Worm (Caenorhabditis elegans) whole organism, mixed stage, embryonic: ENCODE measurements around the gene ttr-2.

ENCODE experiments used
- M03D4.4 ChIP-seq: sonication (generic microtip); optimal IDR thresholded peaks from 2 replicates; lab custom pipeline; 2017; ENCODE audit warnings: mild to moderate bottlenecking, missing genetic modification characterization, missing compliant biosample characterization
- blmp-1 ChIP-seq: fragments of 150-350 bp; optimal IDR thresholded peaks from 2 replicates; lab custom pipeline; 2014; ENCODE audit warnings: missing biosample characterization, missing genetic modification characterization
- ceh-39 ChIP-seq: fragments of 150-350 bp; optimal IDR thresholded peaks from 2 replicates; lab custom pipeline; 2014; ENCODE audit warnings: missing biosample characterization, missing genetic modification characterization
- ceh-43 ChIP-seq: fragments of 200-800 bp; sonication (Bioruptor generic); optimal IDR thresholded peaks from 2 replicates; lab custom pipeline; 2018; ENCODE audit warnings: mild to moderate bottlenecking, missing genetic modification characterization, moderate library complexity, missing compliant biosample characterization
- ces-1 ChIP-seq: fragments of 150-350 bp; optimal IDR thresholded peaks from 2 replicates; lab custom pipeline; 2014; ENCODE audit warnings: missing biosample characterization, missing genetic modification reagents, missing genetic modification characterization
- drap-1 ChIP-seq: fragments of 200-800 bp; sonication (Bioruptor generic); optimal IDR thresholded peaks from 3 replicates; lab custom pipeline; 2018; ENCODE audit warnings: mild to moderate bottlenecking, missing genetic modification characterization, missing compliant biosample characterization
- elt-1 ChIP-seq: sonication (generic microtip); optimal IDR thresholded peaks from 2 replicates; lab custom pipeline; 2017; ENCODE audit warnings: missing genetic modification characterization, mild to moderate bottlenecking, missing compliant biosample characterization, antibody characterized with exemption, moderate library complexity, borderline replicate concordance; ENCODE audit not compliant: insufficient read depth
- elt-3 ChIP-seq: fragments of 150-350 bp; optimal IDR thresholded peaks from 2 replicates; lab custom pipeline; 2014; ENCODE audit warnings: missing biosample characterization, missing genetic modification characterization
- ham-2 ChIP-seq: fragments of 200-800 bp; sonication (Bioruptor generic); optimal IDR thresholded peaks from 2 replicates; lab custom pipeline; 2018; ENCODE audit warnings: mild to moderate bottlenecking, missing genetic modification characterization, missing compliant biosample characterization
- lin-13 ChIP-seq: fragments of 150-350 bp; optimal IDR thresholded peaks from 2 replicates; lab custom pipeline; 2014; ENCODE audit warnings: missing biosample characterization, missing genetic modification characterization
- lin-32 ChIP-seq: fragments of 200-800 bp; sonication (Bioruptor generic); optimal IDR thresholded peaks from 2 replicates; lab custom pipeline; 2018; ENCODE audit warnings: mild to moderate bottlenecking, missing genetic modification characterization, missing compliant biosample characterization
- lsy-2 ChIP-seq: fragments of 150-350 bp; optimal IDR thresholded peaks from 2 replicates; lab custom pipeline; 2014; ENCODE audit warnings: missing biosample characterization, missing genetic modification characterization
- mep-1 ChIP-seq: fragments of 150-350 bp; optimal IDR thresholded peaks from 2 replicates; lab custom pipeline; 2017; ENCODE audit warnings: missing biosample characterization, missing genetic modification reagents, missing genetic modification characterization, inconsistent platforms
- mls-2 ChIP-seq: sonication (generic microtip); optimal IDR thresholded peaks from 2 replicates; lab custom pipeline; 2016; ENCODE audit warnings: mild to moderate bottlenecking, missing genetic modification characterization, moderate library complexity, missing compliant biosample characterization
- nhr-237 ChIP-seq: fragments of 150-350 bp; optimal IDR thresholded peaks from 2 replicates; lab custom pipeline; 2014; ENCODE audit warnings: missing biosample characterization, missing genetic modification characterization
- nhr-28 ChIP-seq: fragments of 150-350 bp; optimal IDR thresholded peaks from 2 replicates; lab custom pipeline; 2014; ENCODE audit warnings: missing biosample characterization, missing genetic modification characterization
- nhr-76 ChIP-seq: sonication (generic microtip); optimal IDR thresholded peaks from 2 replicates; lab custom pipeline; 2017; ENCODE audit warnings: missing biosample characterization, missing genetic modification characterization
- pha-4 ChIP-seq: fragments of 150-350 bp; optimal IDR thresholded peaks from 2 replicates; lab custom pipeline; 2018; ENCODE audit warnings: missing biosample characterization, missing genetic modification reagents, missing genetic modification characterization
- sem-2 ChIP-seq: fragments of 200-800 bp; sonication (Bioruptor generic); optimal IDR thresholded peaks from 2 replicates; lab custom pipeline; 2018; ENCODE audit warnings: mild to moderate bottlenecking, missing genetic modification characterization, missing compliant biosample characterization
- snpc-4 ChIP-seq: fragments of 150-350 bp; optimal IDR thresholded peaks from 2 replicates; lab custom pipeline; 2014; ENCODE audit warnings: missing biosample characterization, missing genetic modification characterization
- sptf-1 ChIP-seq: sonication (generic microtip); optimal IDR thresholded peaks from 2 replicates; lab custom pipeline; 2017; ENCODE audit warnings: mild to moderate bottlenecking, missing genetic modification characterization, moderate library complexity, missing compliant biosample characterization
- tbx-8 ChIP-seq: fragments of 200-800 bp; sonication (Bioruptor generic); optimal IDR thresholded peaks from 2 replicates; lab custom pipeline; 2018; ENCODE audit warnings: mild to moderate bottlenecking, missing genetic modification characterization, moderate library complexity, missing compliant biosample characterization
- unc-120 ChIP-seq: sonication (generic microtip); optimal IDR thresholded peaks from 2 replicates; lab custom pipeline; 2017; ENCODE audit warnings: missing genetic modification characterization, missing compliant biosample characterization; ENCODE audit not compliant: poor library complexity, severe bottlenecking
- unc-62 ChIP-seq: fragments of 150-350 bp; optimal IDR thresholded peaks from 2 replicates; lab custom pipeline; 2014; ENCODE audit warnings: missing biosample characterization, missing genetic modification reagents, missing genetic modification characterization
- zip-8 ChIP-seq: fragments of 150-350 bp; optimal IDR thresholded peaks from 2 replicates; lab custom pipeline; 2014; ENCODE audit warnings: missing biosample characterization, missing genetic modification characterization
- ztf-11 ChIP-seq: fragments of 150-350 bp; optimal IDR thresholded peaks from 2 replicates; lab custom pipeline; 2014; ENCODE audit warnings: missing biosample characterization, missing genetic modification characterization

Gene ttr-2

DNA sequence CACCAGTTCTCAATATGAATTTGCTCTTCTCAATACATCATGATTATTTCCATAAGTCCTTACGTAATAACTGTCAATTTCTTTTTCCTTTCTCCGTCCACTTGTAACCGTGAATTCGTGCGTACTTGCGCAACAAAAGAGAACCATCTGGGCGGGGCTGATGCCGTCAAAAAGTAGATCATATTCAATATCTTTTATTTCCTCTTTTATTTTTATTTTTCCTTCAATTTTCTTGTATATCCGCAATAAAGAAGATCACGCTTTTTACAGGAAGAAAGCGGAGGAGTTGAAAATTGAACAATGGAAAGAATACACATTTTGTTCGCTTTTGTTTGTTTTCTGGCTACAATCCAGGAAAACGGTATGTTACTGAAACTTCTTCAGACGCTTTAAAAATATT is 34.7 kb upstream of the ttr-2 start, which contains the start of gene mam-7:
Gene mam-7 (plus strand): TSS at position 301 of the 400 bp plus-strand sequence.
- peak; percentile 66 for TF ChIP-seq zip-8 (tag; lab: Kevin White, UChicago)
- TF ChIP-seq lin-32 (GFP tag; lab: Kevin White, UChicago) = no peak

DNA sequence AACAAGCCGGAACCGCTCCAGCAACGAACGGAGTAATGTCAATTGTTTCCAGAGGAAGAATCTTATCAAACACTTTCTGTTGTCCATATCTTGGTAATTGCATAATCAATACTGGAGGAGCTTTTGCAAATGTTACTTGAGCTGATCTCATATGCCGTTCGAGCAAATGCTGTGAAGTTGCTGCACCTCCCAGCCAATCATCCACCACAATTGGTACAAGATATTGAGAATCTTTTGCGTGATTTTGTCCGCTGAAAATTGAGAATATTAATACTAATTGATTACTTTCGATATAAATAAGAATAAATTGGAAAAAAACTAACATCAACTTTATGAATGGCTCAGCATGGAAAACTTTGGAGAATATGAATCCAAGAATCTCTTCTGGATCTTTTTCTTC is 27.8 kb upstream of the ttr-2 start:
- TF ChIP-seq mls-2 (tag; lab: Kevin White, UChicago) = no peak
- TF ChIP-seq elt-3 = no peak
- TF ChIP-seq unc-62 (GFP tag; lab: Kevin White, UChicago) = no peak
- no peak for TF ChIP-seq ceh-43 (GFP tag; lab: Kevin White, UChicago)
- TF ChIP-seq drap-1 (GFP tag; lab: Kevin White, UChicago) = no peak
- TF ChIP-seq pha-4 (tag; lab: Kevin White, UChicago) = no peak
- TF ChIP-seq tbx-8 = no peak
- no peak for TF ChIP-seq lin-13 (tag; lab: Kevin White, UChicago)
- no peak for TF ChIP-seq mep-1
- TF ChIP-seq nhr-28 (tag; lab: Kevin White, UChicago) = no peak
- no peak for TF ChIP-seq lsy-2 (tag; lab: Kevin White, UChicago)
- TF ChIP-seq zip-8 (tag; lab: Kevin White, UChicago) = no peak

DNA sequence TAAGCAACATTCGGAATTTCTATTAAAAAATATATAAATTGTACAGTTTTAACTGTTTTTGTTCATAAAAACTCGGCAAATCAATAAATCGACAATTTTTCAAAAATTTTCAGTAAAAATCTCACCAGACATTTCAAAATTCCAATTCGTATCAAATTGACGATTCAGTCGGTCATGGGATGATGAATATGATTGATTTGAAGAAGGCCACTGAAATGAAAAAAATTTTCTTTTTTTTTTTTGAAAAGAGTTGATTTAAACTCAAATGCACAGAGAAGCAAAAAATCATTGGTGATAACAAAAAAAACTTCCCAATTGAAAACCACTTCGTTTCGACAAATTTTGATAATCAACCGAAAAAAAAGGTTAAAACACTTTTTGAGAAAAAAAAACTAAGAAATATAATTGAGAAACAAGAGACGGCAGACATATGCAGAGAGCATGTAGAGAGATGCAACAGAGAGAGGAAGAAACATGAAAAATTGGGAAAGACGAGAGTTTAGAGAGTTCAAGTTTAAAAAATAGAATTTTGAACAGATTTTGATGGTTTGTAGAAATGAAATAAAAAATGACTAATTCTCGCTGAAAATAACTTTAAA is 23.8 kb upstream of the ttr-2 start:
- TF ChIP-seq elt-1 (tag; lab: Kevin White, UChicago) (no peak), ceh-39 (tag; lab: Kevin White, UChicago) (no peak), ztf-11 (tag; lab: Kevin White, UChicago) (no peak), nhr-28 (tag; lab: Kevin White, UChicago) (no peak), pha-4 (tag; lab: Kevin White, UChicago) (no peak), lsy-2 (tag; lab: Kevin White, UChicago) (no peak), unc-62 (GFP tag; lab: Kevin White, UChicago) (no peak), sptf-1 (no peak), nhr-76 (tag; lab: Kevin White, UChicago) (no peak)

DNA sequence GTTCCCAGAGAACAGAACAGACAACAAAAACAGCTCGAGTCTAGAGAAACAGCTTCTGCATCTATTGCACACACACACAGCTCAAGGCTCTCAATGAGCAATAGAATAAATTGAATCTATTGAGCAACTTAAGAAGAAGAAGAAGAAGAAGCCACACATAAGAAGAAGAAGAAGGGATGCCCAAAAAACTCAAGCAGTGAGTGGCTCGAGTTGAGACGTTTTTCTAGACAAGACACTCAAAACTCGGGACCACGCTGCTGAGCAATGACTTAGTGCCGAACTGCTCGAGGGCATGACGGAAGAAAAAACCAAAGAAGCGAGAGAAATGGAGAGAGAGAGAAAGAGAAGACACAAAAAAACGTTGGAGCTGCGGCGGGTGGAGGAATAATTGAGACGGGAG is 22.3 kb upstream of the ttr-2 start:
- TF ChIP-seq ces-1 = peak; percentile 81
- no peak for TF ChIP-seq ceh-43 (GFP tag; lab: Kevin White, UChicago)

DNA sequence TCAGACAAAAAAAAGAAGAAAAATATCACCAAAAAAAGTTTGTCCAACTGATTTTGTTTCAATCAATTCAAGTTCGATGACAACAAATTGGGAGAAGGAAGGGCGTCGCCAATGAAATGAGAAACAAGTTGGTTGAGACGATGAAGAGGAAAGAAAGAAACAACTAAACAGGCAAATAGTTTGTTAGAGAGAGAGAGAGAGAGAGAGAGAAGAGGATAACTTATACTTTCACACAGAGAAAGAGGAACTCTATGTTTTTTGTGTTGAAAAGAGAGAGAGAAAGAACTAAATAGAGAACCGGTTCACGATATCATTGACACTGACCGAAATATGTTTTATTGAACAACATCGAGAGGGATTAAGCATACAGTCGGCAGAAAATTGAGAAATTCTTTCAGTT is 20.0 kb upstream of the ttr-2 start:
- TF ChIP-seq lin-13 (tag; lab: Kevin White, UChicago) (no peak), ces-1 (no peak), M03D4.4 (tag; lab: Kevin White, UChicago) (no peak), snpc-4 (no peak), mls-2 (tag; lab: Kevin White, UChicago) (no peak), ceh-39 (tag; lab: Kevin White, UChicago) (no peak), nhr-28 (tag; lab: Kevin White, UChicago) (no peak), drap-1 (GFP tag; lab: Kevin White, UChicago) (no peak), ham-2 (GFP tag; lab: Kevin White, UChicago) (no peak), unc-62 (GFP tag; lab: Kevin White, UChicago) (no peak)
- TF ChIP-seq, all 35 proteins: peak for 0

DNA sequence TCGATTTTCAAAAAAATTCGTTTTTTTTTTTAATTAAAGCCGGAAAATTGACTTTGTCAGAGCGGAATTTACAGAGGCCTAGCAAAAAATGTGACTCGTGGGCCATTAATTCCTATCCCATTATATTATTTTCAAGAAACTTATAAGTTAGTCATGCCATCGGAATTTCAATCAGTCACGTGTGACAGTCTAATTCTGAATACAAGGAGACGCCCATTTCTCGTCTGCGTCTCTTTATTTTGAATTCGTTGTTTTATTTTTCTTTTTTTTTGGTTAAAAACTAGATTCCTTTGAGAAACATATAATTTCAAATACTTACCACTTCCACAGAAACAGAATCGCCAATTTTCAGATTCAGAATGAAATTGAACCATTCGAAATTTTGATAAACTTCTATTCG is 18.8 kb upstream of the ttr-2 start:
- TF ChIP-seq sptf-1 = no peak
- TF ChIP-seq nhr-237 (tag; lab: Kevin White, UChicago) = no peak
- TF ChIP-seq ham-2 (GFP tag; lab: Kevin White, UChicago) = no peak
- TF ChIP-seq pha-4 (tag; lab: Kevin White, UChicago) = no peak
- no peak for TF ChIP-seq snpc-4
- no peak for TF ChIP-seq elt-1 (tag; lab: Kevin White, UChicago)
- TF ChIP-seq mls-2 (tag; lab: Kevin White, UChicago) = no peak
- no peak for TF ChIP-seq blmp-1
- no peak for TF ChIP-seq lsy-2 (tag; lab: Kevin White, UChicago)
- no peak for TF ChIP-seq unc-120 (tag; lab: Kevin White, UChicago)
- TF ChIP-seq sem-2 (GFP tag; lab: Kevin White, UChicago) = no peak
- TF ChIP-seq elt-3 = no peak
- TF ChIP-seq ceh-39 (tag; lab: Kevin White, UChicago) = no peak
